Worm (Caenorhabditis elegans) whole organism, L4 larva: ENCODE measurements around the gene hbl-1.
A peak's percentile ranks its signal among the peaks of the same experiment; 100 is the strongest.

ENCODE experiments used
- F10B5.3 ChIP-seq: sonication (generic microtip); optimal IDR thresholded peaks from 2 replicates; lab custom pipeline; 2016; ENCODE audit warnings: mild to moderate bottlenecking, missing genetic modification characterization, missing compliant biosample characterization
- F44E2.7 ChIP-seq: fragments of 200-800 bp; sonication (Bioruptor generic); IDR thresholded peaks from 2 replicates; pipeline ENCODE4 v2.1.2; 2022; ENCODE audit warnings: missing genetic modification characterization, missing compliant biosample characterization
- R02D3.7 ChIP-seq: fragments of 150-350 bp; sonication (generic microtip); optimal IDR thresholded peaks from 3 replicates; lab custom pipeline; 2014; ENCODE audit warnings: missing biosample characterization, missing genetic modification characterization
- Y48G9A.11 ChIP-seq: fragments of 200-800 bp; sonication (Bioruptor generic); IDR thresholded peaks from 2 replicates; pipeline ENCODE4 v1.3.6; 2022; ENCODE audit warnings: missing genetic modification reagents, missing genetic modification characterization, missing compliant biosample characterization
- Y75B8A.6 ChIP-seq: fragments of 200-800 bp; sonication (Bioruptor generic); IDR thresholded peaks from 2 replicates; pipeline ENCODE4 v1.3.6; 2022; ENCODE audit warnings: missing genetic modification reagents, missing genetic modification characterization, missing compliant biosample characterization
- ZK337.2 ChIP-seq: fragments of 200-800 bp; sonication (Bioruptor generic); IDR thresholded peaks from 2 replicates; pipeline ENCODE4 v1.3.6; 2022; ENCODE audit warnings: missing genetic modification reagents, missing genetic modification characterization, missing compliant biosample characterization
- aha-1 ChIP-seq: fragments of 150-350 bp; peaks from one replicate; lab custom pipeline; 2014; ENCODE audit warnings: missing biosample characterization, missing genetic modification characterization
- arid-1 ChIP-seq: fragments of 200-800 bp; sonication (Bioruptor generic); conservative IDR thresholded peaks from 2 replicates; pipeline ENCODE4 v1.3.6; 2022; ENCODE audit warnings: missing genetic modification reagents, missing genetic modification characterization, missing compliant biosample characterization
- ceh-28 ChIP-seq: fragments of 150-350 bp; optimal IDR thresholded peaks from 2 replicates; lab custom pipeline; 2014; ENCODE audit warnings: missing biosample characterization, missing genetic modification reagents, missing genetic modification characterization
- ctbp-1 ChIP-seq: fragments of 200-800 bp; sonication (Bioruptor generic); IDR thresholded peaks from 2 replicates; pipeline ENCODE4 v1.3.6; 2022; ENCODE audit warnings: missing genetic modification reagents, missing genetic modification characterization, missing compliant biosample characterization
- daf-16 ChIP-seq, 3 experiments: sonication (generic microtip); optimal IDR thresholded peaks; 2 replicates each; lab custom pipeline; 2016 to 2017; ENCODE audit warnings: missing genetic modification characterization in 3 of 3, missing genetic modification reagents in 3 of 3, mild to moderate bottlenecking in 2 of 3, missing compliant biosample characterization in 2 of 3, missing biosample characterization in 1 of 3, moderate library complexity in 1 of 3
- dve-1 ChIP-seq: sonication (generic microtip); optimal IDR thresholded peaks from 2 replicates; lab custom pipeline; 2017; ENCODE audit warnings: antibody characterized with exemption, mild to moderate bottlenecking, missing genetic modification characterization, missing compliant biosample characterization; ENCODE audit not compliant: insufficient read depth
- fkh-10 ChIP-seq: fragments of 150-350 bp; optimal IDR thresholded peaks from 2 replicates; lab custom pipeline; 2014; ENCODE audit warnings: missing biosample characterization, missing genetic modification reagents, missing genetic modification characterization
- hif-1 ChIP-seq, 2 experiments: sonication (generic microtip); optimal IDR thresholded peaks; 2 replicates each; lab custom pipeline; 2016 to 2017; ENCODE audit warnings: missing compliant biosample characterization in 2 of 2, missing genetic modification characterization in 2 of 2, missing genetic modification reagents in 2 of 2, missing genotype in 2 of 2, mild to moderate bottlenecking in 1 of 2
- hlh-11 ChIP-seq: fragments of 200-800 bp; sonication (Bioruptor generic); optimal IDR thresholded peaks from 2 replicates; lab custom pipeline; 2018; ENCODE audit warnings: mild to moderate bottlenecking, missing genetic modification characterization, missing compliant biosample characterization
- hlh-30 ChIP-seq: sonication (generic microtip); optimal IDR thresholded peaks from 2 replicates; lab custom pipeline; 2017; ENCODE audit warnings: antibody characterized with exemption, mild to moderate bottlenecking, missing genetic modification characterization, missing compliant biosample characterization; ENCODE audit not compliant: insufficient read depth
- hmg-1.1 ChIP-seq: fragments of 200-800 bp; sonication (Bioruptor generic); IDR thresholded peaks from 2 replicates; pipeline ENCODE4 v1.3.6; 2022; ENCODE audit warnings: missing genetic modification reagents, missing genetic modification characterization, missing compliant biosample characterization
- lim-7 ChIP-seq: fragments of 200-800 bp; sonication (Bioruptor generic); IDR thresholded peaks from 2 replicates; pipeline ENCODE4 v1.3.6; 2022; ENCODE audit warnings: missing genetic modification characterization, missing compliant biosample characterization
- lin-29 ChIP-seq: fragments of 200-800 bp; sonication (Bioruptor generic); IDR thresholded peaks from 2 replicates; pipeline ENCODE4 v1.3.6; 2022; ENCODE audit warnings: missing genetic modification reagents, missing genetic modification characterization, missing compliant biosample characterization
- mdl-1 ChIP-seq, 2 experiments: fragments of 150-350 bp in 1 of 2; sonication (generic microtip) in 1 of 2; optimal IDR thresholded peaks; 2 replicates each; lab custom pipeline; 2014 to 2017; ENCODE audit warnings: missing biosample characterization in 2 of 2, missing genetic modification characterization in 2 of 2
- mes-2 ChIP-seq: sonication (generic microtip); optimal IDR thresholded peaks from 2 replicates; lab custom pipeline; 2016; ENCODE audit warnings: missing genotype, mild to moderate bottlenecking, missing genetic modification characterization, missing compliant biosample characterization; ENCODE audit not compliant: poor library complexity, severe bottlenecking
- mxl-2 ChIP-seq: fragments of 200-800 bp; sonication (Bioruptor generic); conservative IDR thresholded peaks from 2 replicates; pipeline ENCODE4 v1.3.6; 2022; ENCODE audit warnings: missing genetic modification reagents, missing genetic modification characterization, missing compliant biosample characterization
- mxl-3 ChIP-seq: fragments of 200-800 bp; sonication (Bioruptor generic); optimal IDR thresholded peaks from 2 replicates; lab custom pipeline; 2018; ENCODE audit warnings: mild to moderate bottlenecking, missing genetic modification characterization, missing compliant biosample characterization
- nhr-111 ChIP-seq: fragments of 200-800 bp; sonication (Bioruptor generic); optimal IDR thresholded peaks from 2 replicates; lab custom pipeline; 2018; ENCODE audit warnings: mild to moderate bottlenecking, missing genetic modification characterization, missing compliant biosample characterization
- nhr-25 ChIP-seq: sonication (generic microtip); optimal IDR thresholded peaks from 2 replicates; lab custom pipeline; 2017; ENCODE audit warnings: missing genetic modification characterization, mild to moderate bottlenecking, missing compliant biosample characterization, antibody characterized with exemption, moderate library complexity, borderline replicate concordance; ENCODE audit not compliant: insufficient read depth
- nhr-28 ChIP-seq: fragments of 150-350 bp; optimal IDR thresholded peaks from 2 replicates; lab custom pipeline; 2014; ENCODE audit warnings: missing biosample characterization, missing genetic modification characterization
- nhr-41 ChIP-seq: fragments of 200-800 bp; sonication (Bioruptor generic); IDR thresholded peaks from 2 replicates; pipeline ENCODE4 v1.3.6; 2022; ENCODE audit warnings: missing genetic modification reagents, missing genetic modification characterization, missing compliant biosample characterization
- nhr-42 ChIP-seq: fragments of 200-800 bp; sonication (Bioruptor generic); IDR thresholded peaks from 2 replicates; pipeline ENCODE4 v1.3.6; 2022; ENCODE audit warnings: missing genetic modification characterization, missing compliant biosample characterization
- nhr-6 ChIP-seq: fragments of 150-350 bp; optimal IDR thresholded peaks from 2 replicates; lab custom pipeline; 2014; ENCODE audit warnings: missing biosample characterization, missing genetic modification characterization
- nhr-76 ChIP-seq: fragments of 150-350 bp; optimal IDR thresholded peaks from 2 replicates; lab custom pipeline; 2014; ENCODE audit warnings: missing biosample characterization, missing genetic modification characterization
- nhr-77 ChIP-seq: fragments of 150-350 bp; optimal IDR thresholded peaks from 2 replicates; lab custom pipeline; 2014; ENCODE audit warnings: missing biosample characterization, missing genetic modification characterization
- pha-4 ChIP-seq, 2 experiments: fragments of 150-350 bp in 1 of 2; fragments of 200-800 bp in 1 of 2; sonication (Bioruptor generic) in 1 of 2; IDR thresholded peaks in 1 of 2; optimal IDR thresholded peaks in 1 of 2; 2 replicates each; pipeline versions ENCODE4 v1.3.6 to Lab custom; 2014 to 2022; ENCODE audit warnings: missing genetic modification characterization in 2 of 2, missing genetic modification reagents in 2 of 2, missing biosample characterization in 1 of 2, missing compliant biosample characterization in 1 of 2
- php-3 ChIP-seq: fragments of 200-800 bp; sonication (Bioruptor generic); IDR thresholded peaks from 2 replicates; pipeline ENCODE4 v1.3.6; 2022; ENCODE audit warnings: missing genetic modification reagents, missing genetic modification characterization, missing compliant biosample characterization
- pqm-1 ChIP-seq: sonication (generic microtip); optimal IDR thresholded peaks from 2 replicates; lab custom pipeline; 2017; ENCODE audit warnings: missing biosample characterization, missing genetic modification characterization
- saeg-2 ChIP-seq: fragments of 200-800 bp; sonication (Bioruptor generic); IDR thresholded peaks from 2 replicates; pipeline ENCODE4 v1.3.6; 2022; ENCODE audit warnings: missing genetic modification reagents, missing genetic modification characterization, missing compliant biosample characterization
- skn-1 ChIP-seq: fragments of 150-350 bp; optimal IDR thresholded peaks from 2 replicates; lab custom pipeline; 2014; ENCODE audit warnings: missing biosample characterization, missing genetic modification characterization
- snpc-1.2 ChIP-seq: fragments of 200-800 bp; sonication (Bioruptor generic); IDR thresholded peaks from 2 replicates; pipeline ENCODE4 v1.3.6; 2022; ENCODE audit warnings: missing genetic modification reagents, missing genetic modification characterization, missing compliant biosample characterization
- snpc-4 ChIP-seq: fragments of 150-350 bp; optimal IDR thresholded peaks from 2 replicates; lab custom pipeline; 2014; ENCODE audit warnings: missing biosample characterization, missing genetic modification characterization
- spr-1 ChIP-seq: sonication (generic microtip); optimal IDR thresholded peaks from 2 replicates; lab custom pipeline; 2016; ENCODE audit warnings: mild to moderate bottlenecking, missing genetic modification characterization, missing compliant biosample characterization
- tra-1 ChIP-seq: fragments of 200-800 bp; sonication (Bioruptor generic); IDR thresholded peaks from 2 replicates; pipeline ENCODE4 v1.3.6; 2022; ENCODE audit warnings: missing genetic modification reagents, missing genetic modification characterization, missing compliant biosample characterization
- unc-62 ChIP-seq, 3 experiments: fragments of 150-350 bp in 1 of 3; sonication (generic microtip); optimal IDR thresholded peaks in 2 of 3; peaks in 1 of 3; 1 replicate in 1 of 3; 2 replicates in 2 of 3; lab custom pipeline; 2014 to 2017; ENCODE audit warnings: missing biosample characterization in 3 of 3, missing genetic modification characterization in 3 of 3, missing genetic modification reagents in 3 of 3, missing genotype in 1 of 3
- zfp-2 ChIP-seq: sonication (generic microtip); optimal IDR thresholded peaks from 2 replicates; lab custom pipeline; 2016; ENCODE audit warnings: mild to moderate bottlenecking, missing genetic modification characterization, missing compliant biosample characterization
- zfp-3 ChIP-seq: fragments of 200-800 bp; sonication (Bioruptor generic); conservative IDR thresholded peaks from 2 replicates; pipeline ENCODE4 v1.3.6; 2022; ENCODE audit warnings: missing genetic modification reagents, missing genetic modification characterization, missing compliant biosample characterization
- ztf-7 ChIP-seq: fragments of 150-350 bp; optimal IDR thresholded peaks from 2 replicates; lab custom pipeline; 2014; ENCODE audit warnings: missing biosample characterization, missing genetic modification characterization

Gene hbl-1

DNA sequence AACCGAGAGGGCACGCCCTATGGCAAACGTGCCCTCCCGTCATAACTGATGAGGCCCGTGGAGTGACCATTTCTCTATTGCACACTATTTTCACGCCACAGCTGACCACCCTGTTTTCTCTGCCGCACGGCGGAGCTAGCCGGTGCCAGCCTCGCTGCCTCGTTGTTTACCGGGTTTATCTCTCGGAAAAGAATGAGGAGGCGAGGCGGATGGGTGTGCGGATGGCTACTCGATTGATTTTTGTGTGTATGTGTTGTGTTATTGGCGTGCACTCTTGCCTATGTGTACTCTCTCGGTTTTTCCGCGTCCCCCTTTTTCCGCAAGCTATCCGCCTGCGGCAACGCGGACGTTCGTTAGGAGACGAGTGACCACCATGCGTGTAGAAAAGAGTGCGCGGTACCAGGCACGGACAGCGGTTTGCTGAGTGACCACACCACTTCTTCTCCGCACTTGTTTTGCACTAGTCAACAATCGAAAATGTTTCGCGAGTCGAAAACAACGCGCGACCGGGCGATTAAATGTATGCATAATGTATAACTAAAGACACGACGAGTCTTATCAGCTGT lies 9.9 kb upstream of the hbl-1 start (continued):
- TF ChIP-seq fkh-10 (GFP tag; lab: Kevin White, UChicago), result peak; percentile 55
- TF ChIP-seq ceh-28 (tag; lab: Kevin White, UChicago), result peak; percentile 57
- TF ChIP-seq Y48G9A.11 (GFP tag; lab: Robert Waterston, UW), result no peak
- peak in 1 of 2 experiments; percentile 88 for TF ChIP-seq unc-62 (GFP tag; optimal IDR thresholded peaks at IDR 0.05 in 1 of 2; lab: Kevin White, UChicago)
- TF ChIP-seq unc-62 (tag; optimal IDR thresholded peaks at IDR 0.05; lab: Kevin White, UChicago), result no peak
- TF ChIP-seq ztf-7 (tag; lab: Kevin White, UChicago), result no peak
- TF ChIP-seq snpc-4, result no peak
- TF ChIP-seq nhr-25 (tag; lab: Kevin White, UChicago), result no peak
- TF ChIP-seq skn-1 (tag; lab: Kevin White, UChicago), result no peak
- peak; percentile 67; the same call in 1 of the 2 replicates for TF ChIP-seq ctbp-1 (GFP tag; lab: Robert Waterston, UW)
- TF ChIP-seq dve-1 (tag; lab: Kevin White, UChicago), result peak; percentile 82
- TF ChIP-seq nhr-6 (tag; lab: Kevin White, UChicago), result no peak
- no peak for TF ChIP-seq snpc-1.2 (GFP tag; lab: Robert Waterston, UW)
- TF ChIP-seq nhr-111 (GFP tag; lab: Kevin White, UChicago), result peak; percentile 21
- peak; percentile 30 for TF ChIP-seq nhr-28 (tag; lab: Kevin White, UChicago)
- TF ChIP-seq hlh-30 (tag; lab: Kevin White, UChicago), result peak; percentile 84
- peak; percentile 57 for TF ChIP-seq spr-1
- peak; percentile 64 to 93 for TF ChIP-seq mdl-1 (tag; optimal IDR thresholded peaks at IDR 0.05; lab: Kevin White, UChicago)
- TF ChIP-seq hmg-1.1, result peak; percentile 45; the same call in 1 of the 2 replicates
- TF ChIP-seq hif-1 (tag; optimal IDR thresholded peaks at IDR 0.05; lab: Kevin White, UChicago), result peak in 1 of 2 experiments; percentile 79
- peak; percentile 19 for TF ChIP-seq nhr-77
- TF ChIP-seq daf-16 (GFP tag; optimal IDR thresholded peaks at IDR 0.05; lab: Kevin White, UChicago), result peak; percentile 43 to 98
- TF ChIP-seq daf-16 (tag; optimal IDR thresholded peaks at IDR 0.05; lab: Kevin White, UChicago), result peak; percentile 97
- TF ChIP-seq mxl-2, result 0 out of 2 replicates have a peak, but pooled peaks have one; percentile 9
- peak; percentile 42 for TF ChIP-seq F10B5.3 (tag; lab: Kevin White, UChicago)
- no peak for TF ChIP-seq ZK337.2
- TF ChIP-seq, all 104 proteins: peak for 37

DNA sequence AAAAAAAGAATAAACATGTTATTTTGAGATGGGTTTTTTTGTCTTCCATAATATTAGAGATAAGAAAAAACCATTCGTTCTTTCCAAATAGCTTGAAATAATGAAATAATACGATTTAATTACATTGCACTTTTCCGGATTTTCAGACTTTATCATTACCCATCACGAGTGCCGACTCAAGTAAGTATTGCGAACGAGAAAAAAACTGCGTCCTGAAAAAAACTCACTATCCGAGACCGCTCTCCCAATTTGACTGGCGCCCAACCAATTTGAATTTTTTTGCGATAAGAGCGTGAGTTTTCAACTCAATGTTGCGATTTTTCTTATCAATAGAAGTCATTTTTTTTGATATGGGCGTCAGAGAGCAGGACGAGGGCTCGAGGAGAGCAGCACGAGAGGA lies 8.9 kb upstream of the hbl-1 start:
- TF ChIP-seq mxl-2 (no peak), lim-7 (no peak), nhr-41 (GFP tag; lab: Robert Waterston, UW) (0 out of 2 replicates have a peak, but pooled peaks have one; percentile 30), snpc-4 (no peak), lin-29 (no peak), nhr-77 (peak; percentile 62), pqm-1 (peak; percentile 92), mes-2 (tag; lab: Kevin White, UChicago) (peak; percentile 10), hmg-1.1 (no peak), nhr-42 (GFP tag; lab: Robert Waterston, UW) (no peak), hif-1 (tag; optimal IDR thresholded peaks at IDR 0.05; lab: Kevin White, UChicago) (no peak), zfp-3 (no peak), arid-1 (GFP tag; lab: Robert Waterston, UW) (no peak), R02D3.7 (no peak), Y48G9A.11 (GFP tag; lab: Robert Waterston, UW) (no peak), saeg-2 (GFP tag; lab: Robert Waterston, UW) (no peak), ZK337.2 (no peak), pha-4 (GFP tag; IDR thresholded peaks at IDR 0.05; lab: Robert Waterston, UW) (0 out of 2 replicates have a peak, but pooled peaks have one; percentile 30), pha-4 (tag; optimal IDR thresholded peaks at IDR 0.05; lab: Kevin White, UChicago) (no peak), Y75B8A.6 (GFP tag; lab: Robert Waterston, UW) (no peak), aha-1 (tag; lab: Kevin White, UChicago) (no peak), tra-1 (GFP tag; lab: Robert Waterston, UW) (peak; percentile 72), hlh-30 (tag; lab: Kevin White, UChicago) (peak; percentile 33), daf-16 (GFP tag; optimal IDR thresholded peaks at IDR 0.05; lab: Kevin White, UChicago) (no peak), daf-16 (tag; optimal IDR thresholded peaks at IDR 0.05; lab: Kevin White, UChicago) (peak; percentile 83), F44E2.7 (GFP tag; lab: Robert Waterston, UW) (no peak), hlh-11 (peak; percentile 87), zfp-2 (tag; lab: Kevin White, UChicago) (no peak), mdl-1 (tag; optimal IDR thresholded peaks at IDR 0.05; lab: Kevin White, UChicago) (no peak), mxl-3 (GFP tag; lab: Kevin White, UChicago) (no peak), nhr-76 (tag; lab: Kevin White, UChicago) (no peak), php-3 (GFP tag; lab: Robert Waterston, UW) (peak; percentile 79), dve-1 (tag; lab: Kevin White, UChicago) (peak; percentile 77)
